Fruit fly (Drosophila melanogaster): ENCODE data around the gene Tk.
A peak's percentile ranks its signal among the peaks of the same experiment; 100 is the strongest.

The Tk gene

dm6 chr3R:11968030-11968753, 37.1 kb downstream of the Tk start (continued):
- no peak for TF ChIP-seq dysf (GFP tag; IDR thresholded peaks at IDR 0.05)
- no peak for TF ChIP-seq Hr3 (GFP tag; optimal IDR thresholded peaks at IDR 0.05)
- TF ChIP-seq CG4707 (GFP tag; optimal IDR thresholded peaks at IDR 0.05), result no peak
- TF ChIP-seq CG17186 (GFP tag; optimal IDR thresholded peaks at IDR 0.05), result no peak
- TF ChIP-seq CG10462 (GFP tag; optimal IDR thresholded peaks at IDR 0.05), result no peak
- no peak for TF ChIP-seq tap (tag; optimal IDR thresholded peaks at IDR 0.05)
- no peak for TF ChIP-seq Usf (GFP tag; optimal IDR thresholded peaks at IDR 0.05)
- no peak for TF ChIP-seq GATAe (GFP tag; conservative IDR thresholded peaks at IDR 0.05)
- no peak for TF ChIP-seq Drgx (GFP tag; IDR thresholded peaks at IDR 0.05)
- no peak for TF ChIP-seq chif (GFP tag; optimal IDR thresholded peaks at IDR 0.05)
- no peak for TF ChIP-seq CG9609 (GFP tag; optimal IDR thresholded peaks at IDR 0.05)
- no peak for TF ChIP-seq pnt (GFP tag; optimal IDR thresholded peaks at IDR 0.05)
- no peak for TF ChIP-seq Doc2 (GFP tag; IDR thresholded peaks at IDR 0.05)
- no peak for TF ChIP-seq CrebB (tag; optimal IDR thresholded peaks at IDR 0.05)
- no peak for TF ChIP-seq mld (GFP tag; IDR thresholded peaks at IDR 0.05; ENCODE audit: partially characterized antibody)
- peak; percentile 1 for TF ChIP-seq kni (GFP tag; optimal IDR thresholded peaks at IDR 0.05)
- TF ChIP-seq kay (GFP tag; optimal IDR thresholded peaks at IDR 0.05), result no peak
- no peak for TF ChIP-seq insv (GFP tag; optimal IDR thresholded peaks at IDR 0.05)
- TF ChIP-seq Hsf (GFP tag; optimal IDR thresholded peaks at IDR 0.05), result no peak
- TF ChIP-seq CG13296 (GFP tag; optimal IDR thresholded peaks at IDR 0.05), result peak; percentile 14
- TF ChIP-seq caup (GFP tag; optimal IDR thresholded peaks at IDR 0.05; ENCODE audit: severe bottlenecking), result no peak
- peak; percentile 93 for TF ChIP-seq sd (tag; optimal IDR thresholded peaks at IDR 0.05)
- no peak for TF ChIP-seq pzg (GFP tag; optimal IDR thresholded peaks at IDR 0.05)
- no peak for TF ChIP-seq HmgZ (tag; optimal IDR thresholded peaks at IDR 0.05)
- TF ChIP-seq CG16815 (GFP tag; optimal IDR thresholded peaks at IDR 0.05), result no peak
- no peak for TF ChIP-seq CG18011 (GFP tag; optimal IDR thresholded peaks at IDR 0.05)
- no peak for TF ChIP-seq ttk (GFP tag; IDR thresholded peaks at IDR 0.05)
- TF ChIP-seq lab (GFP tag; optimal IDR thresholded peaks at IDR 0.05), result peak; percentile 60
- TF ChIP-seq CG32532 (GFP tag; IDR thresholded peaks at IDR 0.05), result no peak
- TF ChIP-seq bsh (GFP tag; optimal IDR thresholded peaks at IDR 0.05), result no peak
- no peak for TF ChIP-seq Sry-δ (GFP tag; optimal IDR thresholded peaks at IDR 0.05)
- no peak for TF ChIP-seq CG12942 (GFP tag; optimal IDR thresholded peaks at IDR 0.05)
- peak; percentile 52 for TF ChIP-seq CG13894 (tag; optimal IDR thresholded peaks at IDR 0.05)
- no peak for TF ChIP-seq ase (GFP tag; IDR thresholded peaks at IDR 0.05)
- TF ChIP-seq CG7357 (GFP tag; IDR thresholded peaks at IDR 0.05), result no peak
- no peak for TF ChIP-seq H2.0 (GFP tag; IDR thresholded peaks at IDR 0.05)
- TF ChIP-seq ind (GFP tag; optimal IDR thresholded peaks at IDR 0.05), result no peak
- no peak for TF ChIP-seq NK7.1 (GFP tag; optimal IDR thresholded peaks at IDR 0.05)
- no peak for TF ChIP-seq CG3838 (GFP tag; optimal IDR thresholded peaks at IDR 0.05)
- TF ChIP-seq CG5953 (GFP tag; IDR thresholded peaks at IDR 0.05), result no peak
- TF ChIP-seq HLH3B (GFP tag; IDR thresholded peaks at IDR 0.05), result no peak
- no peak for TF ChIP-seq CG6683 (GFP tag; optimal IDR thresholded peaks at IDR 0.05)
- no peak for TF ChIP-seq seq (GFP tag; IDR thresholded peaks at IDR 0.05)
- TF ChIP-seq CG9797 (GFP tag; optimal IDR thresholded peaks at IDR 0.05), result no peak
- no peak for TF ChIP-seq ewg (GFP tag; optimal IDR thresholded peaks at IDR 0.05)
- TF ChIP-seq gfzf (GFP tag; optimal IDR thresholded peaks at IDR 0.05), result no peak
- no peak for TF ChIP-seq CG10366 (GFP tag; IDR thresholded peaks at IDR 0.05)
- TF ChIP-seq unc-4 (GFP tag; IDR thresholded peaks at IDR 0.05; ENCODE audit: partially characterized antibody), result no peak
- no peak for TF ChIP-seq slou (GFP tag; optimal IDR thresholded peaks at IDR 0.05)
- peak in 1 of 2 experiments; percentile 63 for TF ChIP-seq Pdp1 (GFP tag; optimal IDR thresholded peaks at IDR 0.05)
